Worm (Caenorhabditis elegans): ENCODE measurements around the gene C25F9.11.

Gene C25F9.11

DNA sequence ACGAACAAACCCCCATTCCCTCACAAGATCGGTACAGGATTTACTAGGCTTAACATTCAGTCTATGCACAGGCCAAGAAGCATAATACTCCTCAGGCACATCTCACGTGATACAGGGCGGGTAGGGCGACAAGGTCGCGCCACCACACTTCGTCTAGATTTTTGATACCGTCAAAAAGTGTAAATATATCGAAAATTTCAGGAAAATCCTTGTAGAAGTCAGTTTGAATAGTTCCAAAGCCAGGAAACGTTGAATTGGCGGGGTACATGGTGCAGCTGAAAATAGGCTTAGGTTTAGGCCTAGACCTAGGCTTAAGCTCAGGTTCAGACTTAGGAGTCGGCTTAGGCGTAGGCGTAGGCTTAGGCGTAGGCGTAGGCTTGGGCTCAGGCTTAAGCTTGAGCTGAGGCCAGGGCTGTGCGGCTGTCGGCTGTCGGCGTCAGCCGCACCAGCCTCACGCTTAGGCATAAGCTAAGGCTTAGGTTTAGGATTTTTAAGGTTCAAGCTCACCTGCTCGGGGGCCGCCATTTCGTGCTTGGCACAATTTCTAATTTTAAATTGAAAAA lies 2.4 kb downstream of the C25F9.11 start:
- TF ChIP-seq tbx-2 (tag; optimal IDR thresholded peaks at IDR 0.05) = no peak
- TF ChIP-seq unc-62 (GFP tag; optimal IDR thresholded peaks at IDR 0.05) = no peak
- TF ChIP-seq nhr-25 (tag; optimal IDR thresholded peaks at IDR 0.05) = no peak
- no peak for TF ChIP-seq jun-1 (tag; optimal IDR thresholded peaks at IDR 0.05)
- no peak for TF ChIP-seq nhr-67 (tag; optimal IDR thresholded peaks at IDR 0.05)
- TF ChIP-seq nhr-43 (tag; optimal IDR thresholded peaks at IDR 0.05; ENCODE audit: poor library complexity, severe bottlenecking) = no peak
- TF ChIP-seq egl-27 (tag; optimal IDR thresholded peaks at IDR 0.05) = no peak
- no peak for TF ChIP-seq ama-1 (optimal IDR thresholded peaks at IDR 0.05)
- no peak for TF ChIP-seq unc-39 (tag; optimal IDR thresholded peaks at IDR 0.05)
- TF ChIP-seq nhr-76 (tag; optimal IDR thresholded peaks at IDR 0.05) = no peak
- TF ChIP-seq ceh-9 (tag; optimal IDR thresholded peaks at IDR 0.05) = no peak
- no peak for TF ChIP-seq fkh-2 (tag; optimal IDR thresholded peaks at IDR 0.05)
- no peak for TF ChIP-seq nhr-23 (tag; optimal IDR thresholded peaks at IDR 0.05)
- no peak for TF ChIP-seq skn-1 (tag; optimal IDR thresholded peaks at IDR 0.05)

DNA sequence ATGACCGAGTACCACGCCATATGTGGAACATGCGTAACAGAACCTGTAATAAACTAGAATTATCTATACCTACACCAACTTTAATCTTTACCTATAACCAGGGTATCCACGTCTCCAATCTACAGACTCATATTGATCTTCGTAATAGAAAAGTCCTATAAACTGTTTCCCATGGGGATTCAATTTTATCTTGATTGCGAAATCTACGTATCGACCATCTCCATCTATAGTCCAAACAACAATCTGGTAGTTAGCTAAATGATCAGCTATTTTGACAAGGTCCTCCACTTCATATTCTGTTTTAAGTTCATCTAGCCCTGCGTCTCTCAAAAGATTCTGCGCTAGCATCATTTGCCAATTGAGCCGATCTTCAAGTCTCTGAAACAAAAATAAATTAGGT lies 3.3 kb downstream of the C25F9.11 start:
- TF ChIP-seq pha-4 (tag; optimal IDR thresholded peaks at IDR 0.05) (no peak), ama-1 (optimal IDR thresholded peaks at IDR 0.05) (no peak), elt-1 (tag; optimal IDR thresholded peaks at IDR 0.05) (peak; percentile 99), sea-2 (GFP tag; optimal IDR thresholded peaks at IDR 0.05) (no peak), nhr-23 (tag; optimal IDR thresholded peaks at IDR 0.05) (peak; percentile 28), nhr-67 (tag; optimal IDR thresholded peaks at IDR 0.05) (no peak), nhr-237 (tag; optimal IDR thresholded peaks at IDR 0.05) (no peak), ceh-9 (tag; optimal IDR thresholded peaks at IDR 0.05) (no peak), mml-1 (tag; optimal IDR thresholded peaks at IDR 0.05) (no peak), pqm-1 (tag; optimal IDR thresholded peaks at IDR 0.05) (no peak), nhr-11 (tag; optimal IDR thresholded peaks at IDR 0.05) (no peak), skn-1 (tag; optimal IDR thresholded peaks at IDR 0.05) (no peak), mdl-1 (tag; optimal IDR thresholded peaks at IDR 0.05) (no peak), nfya-1 (tag; optimal IDR thresholded peaks at IDR 0.05; ENCODE audit: insufficient read depth) (no peak), ztf-4 (tag; optimal IDR thresholded peaks at IDR 0.05) (no peak), nhr-77 (tag; optimal IDR thresholded peaks at IDR 0.05) (no peak), ceh-16 (tag; optimal IDR thresholded peaks at IDR 0.05) (no peak), lin-39 (tag; optimal IDR thresholded peaks at IDR 0.05) (no peak), R02D3.7 (tag; optimal IDR thresholded peaks at IDR 0.05) (no peak), nhr-12 (tag; optimal IDR thresholded peaks at IDR 0.05) (no peak), lsy-12 (tag; optimal IDR thresholded peaks at IDR 0.05) (no peak), egl-5 (tag; optimal IDR thresholded peaks at IDR 0.05) (no peak), ZK546.5 (tag; optimal IDR thresholded peaks at IDR 0.05) (no peak), nhr-28 (tag; optimal IDR thresholded peaks at IDR 0.05) (no peak), daf-12 (tag; optimal IDR thresholded peaks at IDR 0.05) (no peak), egl-27 (tag; optimal IDR thresholded peaks at IDR 0.05) (no peak), elt-2 (tag; optimal IDR thresholded peaks at IDR 0.05) (no peak), elt-3 (tag; optimal IDR thresholded peaks at IDR 0.05) (no peak), unc-39 (tag; optimal IDR thresholded peaks at IDR 0.05) (no peak), jun-1 (tag; optimal IDR thresholded peaks at IDR 0.05) (no peak), nhr-43 (tag; optimal IDR thresholded peaks at IDR 0.05; ENCODE audit: poor library complexity, severe bottlenecking) (peak; percentile 21), lin-15B (tag; optimal IDR thresholded peaks at IDR 0.05) (no peak), eor-1 (tag; optimal IDR thresholded peaks at IDR 0.05) (no peak), nhr-25 (tag; optimal IDR thresholded peaks at IDR 0.05) (peak; percentile 53), tbx-2 (tag; optimal IDR thresholded peaks at IDR 0.05) (no peak)

DNA sequence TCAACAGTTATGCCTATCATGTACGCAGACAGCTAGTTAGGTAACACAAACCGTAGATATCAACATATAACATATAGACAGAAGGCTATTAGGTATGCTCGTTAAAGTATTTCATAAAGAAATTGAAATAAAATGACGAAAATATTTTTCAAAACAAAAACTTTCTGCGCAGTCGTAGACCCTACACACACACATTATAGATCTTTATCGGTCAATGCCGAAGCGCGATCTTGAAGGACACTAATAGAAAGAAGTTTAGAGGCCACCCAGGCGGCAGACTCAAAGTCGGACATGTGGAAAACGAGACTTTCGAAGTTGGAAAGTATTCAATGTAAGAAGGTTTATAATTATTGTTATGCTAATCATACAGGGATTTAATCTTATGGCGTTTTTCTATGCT lies 3.9 kb downstream of the C25F9.11 start:
- TF ChIP-seq elt-1 (tag; optimal IDR thresholded peaks at IDR 0.05) (peak; percentile 95), elt-2 (tag; optimal IDR thresholded peaks at IDR 0.05) (no peak), nhr-25 (tag; optimal IDR thresholded peaks at IDR 0.05) (peak; percentile 32), skn-1 (tag; optimal IDR thresholded peaks at IDR 0.05) (no peak)

DNA sequence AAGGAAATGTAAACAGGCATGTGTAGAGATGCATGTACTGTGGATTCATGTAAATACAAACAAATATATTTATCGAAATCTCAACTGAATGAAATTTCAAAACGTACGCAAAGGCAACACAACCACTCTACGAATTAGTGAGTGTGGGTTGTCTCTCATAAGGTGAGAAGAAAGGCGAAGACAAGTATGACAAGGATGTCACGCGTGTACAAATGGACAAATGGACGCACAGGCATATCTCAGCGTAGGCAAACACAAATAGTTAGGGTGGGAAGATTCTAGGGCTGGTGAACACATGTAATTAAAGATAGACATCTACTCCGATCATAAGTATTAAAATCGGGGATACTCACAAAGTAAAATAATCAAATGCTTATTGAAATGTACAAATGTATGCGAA lies 4.8 kb downstream of the C25F9.11 start:
- TF ChIP-seq elt-1 (tag; optimal IDR thresholded peaks at IDR 0.05) (peak; percentile 86), unc-62 (GFP tag; optimal IDR thresholded peaks at IDR 0.05) (no peak), zag-1 (tag; optimal IDR thresholded peaks at IDR 0.05) (no peak), nhr-25 (tag; optimal IDR thresholded peaks at IDR 0.05) (peak; percentile 29), R02D3.7 (tag; optimal IDR thresholded peaks at IDR 0.05) (no peak), nfya-1 (tag; optimal IDR thresholded peaks at IDR 0.05; ENCODE audit: insufficient read depth) (no peak), unc-39 (tag; optimal IDR thresholded peaks at IDR 0.05) (no peak), nhr-43 (tag; optimal IDR thresholded peaks at IDR 0.05; ENCODE audit: poor library complexity, severe bottlenecking) (peak; percentile 27)
